Worm (Caenorhabditis elegans): ENCODE measurements around the gene lgg-2.
A peak's percentile ranks its signal among the peaks of the same experiment; 100 is the strongest.

The lgg-2 gene

ce11 chrIV:10933777-10934546 lies 1.7 kb downstream of the lgg-2 start (continued):
- TF ChIP-seq lag-1 (GFP tag; IDR thresholded peaks at IDR 0.05) (0 out of 2 replicates have a peak, but pooled peaks have one; percentile 57), sptf-2 (GFP tag; optimal IDR thresholded peaks at IDR 0.05) (no peak), bed-2 (GFP tag; IDR thresholded peaks at IDR 0.05) (no peak), Y67H2A.10 (GFP tag; conservative IDR thresholded peaks at IDR 0.05) (0 out of 2 replicates have a peak, but pooled peaks have one; percentile 27), ceh-100 (GFP tag; IDR thresholded peaks at IDR 0.05) (peak; percentile 43; the same call in 1 of the 2 replicates), fkh-3 (tag; optimal IDR thresholded peaks at IDR 0.05) (peak; percentile 35), egl-44 (GFP tag; IDR thresholded peaks at IDR 0.05) (peak; percentile 40; the same call in 1 of the 2 replicates), lin-40 (tag; optimal IDR thresholded peaks at IDR 0.05) (peak; percentile 6), unc-130 (GFP tag; optimal IDR thresholded peaks at IDR 0.05) (peak; percentile 14), tbp1 (GFP tag; optimal IDR thresholded peaks at IDR 0.05) (no peak), zim-3 (tag; optimal IDR thresholded peaks at IDR 0.05) (peak; percentile 81), gei-17 (GFP tag; optimal IDR thresholded peaks at IDR 0.05) (no peak)

- TF ChIP-seq zfh-2 (GFP tag; conservative IDR thresholded peaks at IDR 0.05) (peak; percentile 58; the same call in 1 of the 2 replicates), lin-40 (tag; optimal IDR thresholded peaks at IDR 0.05) (peak; percentile 26), F33H1.4 (GFP tag; IDR thresholded peaks at IDR 0.05) (peak; percentile 39), dpl-1 (GFP tag; optimal IDR thresholded peaks at IDR 0.05) (peak; percentile 56), mel-28 (tag; optimal IDR thresholded peaks at IDR 0.05; ENCODE audit: borderline replicate concordance) (no peak), ztf-18 (tag; optimal IDR thresholded peaks at IDR 0.05) (peak; percentile 94), lin-26 (GFP tag; IDR thresholded peaks at IDR 0.05) (peak; percentile 59; the same call in 1 of the 2 replicates), attf-3 (GFP tag; conservative IDR thresholded peaks at IDR 0.05) (no peak), nhr-80 (tag; optimal IDR thresholded peaks at IDR 0.05) (peak; percentile 67), ztf-6 (GFP tag; IDR thresholded peaks at IDR 0.05) (no peak), Y56A3A.18 (GFP tag; IDR thresholded peaks at IDR 0.05) (no peak), egl-44 (GFP tag; IDR thresholded peaks at IDR 0.05) (0 out of 2 replicates have a peak, but pooled peaks have one; percentile 31), hlh-26 (GFP tag; conservative IDR thresholded peaks at IDR 0.05) (no peak), F57A8.1 (GFP tag; optimal IDR thresholded peaks at IDR 0.05) (no peak), madf-6 (GFP tag; IDR thresholded peaks at IDR 0.05) (peak; percentile 64; the same call in 1 of the 2 replicates), ama-1 (optimal IDR thresholded peaks at IDR 0.05) (no peak), ama-1 (GFP tag; optimal IDR thresholded peaks at IDR 0.05) (peak in 1 of 2 experiments; percentile 22), pbrm-1 (GFP tag; IDR thresholded peaks at IDR 0.05) (peak; percentile 64; the same call in 1 of the 2 replicates), let-607 (tag; optimal IDR thresholded peaks at IDR 0.05) (peak; percentile 19 to 25), dox-1 (GFP tag; IDR thresholded peaks at IDR 0.05) (peak; percentile 85), madf-10 (tag; optimal IDR thresholded peaks at IDR 0.05) (peak; percentile 5), nfyb-1 (GFP tag; IDR thresholded peaks at IDR 0.05) (peak; percentile 56), Y53G8AR.9 (GFP tag; conservative IDR thresholded peaks at IDR 0.05) (peak; percentile 67), athp-1 (tag; optimal IDR thresholded peaks at IDR 0.05) (peak; percentile 18), F49E8.2 (tag; optimal IDR thresholded peaks at IDR 0.05; ENCODE audit: insufficient read depth) (no peak), let-526 (GFP tag; IDR thresholded peaks at IDR 0.05) (no peak), snpc-4 (GFP tag; optimal IDR thresholded peaks at IDR 0.05) (no peak), snpc-4 (tag; optimal IDR thresholded peaks at IDR 0.05) (peak; percentile 1 to 54 (median 45)), cebp-1 (GFP tag; IDR thresholded peaks at IDR 0.05) (peak; percentile 93), cebp-1 (tag; optimal IDR thresholded peaks at IDR 0.05) (peak; percentile 99), lin-54 (GFP tag; optimal IDR thresholded peaks at IDR 0.05) (peak; percentile 77), attf-5 (GFP tag; optimal IDR thresholded peaks at IDR 0.05) (peak; percentile 96), tbp1 (GFP tag; optimal IDR thresholded peaks at IDR 0.05) (peak; percentile 51), ceh-27 (GFP tag; optimal IDR thresholded peaks at IDR 0.05) (peak; percentile 3), K12H6.12 (tag; optimal IDR thresholded peaks at IDR 0.05) (peak; percentile 52), K11D2.4 (GFP tag; IDR thresholded peaks at IDR 0.05) (peak; percentile 68)
Measured at ce11 chrIV:10933062-10933552, 2.6 kb downstream of the lgg-2 start, which contains the start of the genes dnc-1 and lsm-7. Gene dnc-1 (minus strand): TSS chrIV:10933203. Gene lsm-7 (plus strand): TSS chrIV:10933502.

Measured in whole organism, young adult.